Fruit fly (Drosophila melanogaster) whole organism, embryonic: ENCODE data around the gene FucTC.

ENCODE experiments used
- CG10267 ChIP-seq: fragments of 200-800 bp; sonication (Bioruptor generic); optimal IDR thresholded peaks from 2 replicates; lab custom pipeline; 2018; ENCODE audit warnings: missing biosample characterization, mild to moderate bottlenecking, missing genetic modification characterization, moderate library complexity
- Dp ChIP-seq: fragments of 200-800 bp; sonication (Bioruptor generic); optimal IDR thresholded peaks from 2 replicates; lab custom pipeline; 2018; ENCODE audit warnings: missing biosample characterization, mild to moderate bottlenecking, missing genetic modification characterization, moderate library complexity
- E2f1 ChIP-seq: fragments of 200-800 bp; sonication (Bioruptor generic); IDR thresholded peaks from 2 replicates; pipeline ENCODE4 v1.3.6; 2022; ENCODE audit warnings: missing biosample characterization, missing genetic modification characterization
- Hr51 ChIP-seq, 2 experiments: fragments of 200-800 bp; sonication (Bioruptor generic); optimal IDR thresholded peaks; 2 replicates in 1 of 2; 3 replicates in 1 of 2; lab custom pipeline; 2016 to 2018; ENCODE audit warnings: missing biosample characterization in 2 of 2, missing genetic modification characterization in 2 of 2, mild to moderate bottlenecking in 1 of 2, moderate library complexity in 1 of 2
- Spps ChIP-seq: fragments of 200-800 bp; sonication (Bioruptor generic); optimal IDR thresholded peaks from 2 replicates; lab custom pipeline; 2018; ENCODE audit warnings: missing biosample characterization, mild to moderate bottlenecking, missing genetic modification characterization
- crp ChIP-seq, 2 experiments: fragments of 200-800 bp; sonication (Bioruptor generic); optimal IDR thresholded peaks; 2 replicates in 1 of 2; 3 replicates in 1 of 2; lab custom pipeline; 2017; ENCODE audit warnings: missing biosample characterization in 2 of 2, missing genetic modification characterization in 2 of 2, mild to moderate bottlenecking in 1 of 2, moderate library complexity in 1 of 2
- dmrt11E ChIP-seq: fragments of 200-800 bp; sonication (Bioruptor generic); optimal IDR thresholded peaks from 3 replicates; lab custom pipeline; 2018; ENCODE audit warnings: missing biosample characterization, mild to moderate bottlenecking, missing genetic modification characterization, moderate library complexity
- vnd ChIP-seq: fragments of 200-800 bp; sonication (Bioruptor generic); IDR thresholded peaks from 3 replicates; pipeline ENCODE4 v1.3.6; 2022; ENCODE audit warnings: missing biosample characterization, missing genetic modification characterization; ENCODE audit not compliant: partially characterized antibody

DNA sequence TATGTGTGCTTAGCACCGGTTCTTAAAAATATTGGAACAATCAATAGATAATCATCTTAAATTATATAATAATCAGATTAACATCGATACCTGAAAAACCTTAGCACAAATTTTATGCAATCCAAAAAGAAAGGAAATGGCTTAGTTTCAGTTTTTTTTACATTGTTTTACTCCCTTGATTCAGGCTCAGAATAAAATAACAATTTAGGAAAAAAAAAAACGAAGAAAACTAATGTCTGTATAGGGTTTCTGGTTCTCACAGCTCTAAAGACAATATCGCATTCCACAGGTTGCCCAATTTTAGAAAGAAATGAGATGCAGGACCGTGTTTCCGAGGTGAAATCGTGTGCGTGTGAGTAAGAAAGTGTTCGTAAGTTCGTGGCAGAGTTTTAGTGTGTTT, 11.5 kb upstream of the FucTC start, which contains the start of gene zyd:
- TF ChIP-seq Dp: no peak
- no peak for TF ChIP-seq Spps (tag; lab: Kevin White, UChicago)
- TF ChIP-seq E2f1 (GFP tag; lab: Robert Waterston, UW): no peak
- no peak for TF ChIP-seq Hr51 (GFP tag; optimal IDR thresholded peaks at IDR 0.05; lab: Kevin White, UChicago)
- no peak for TF ChIP-seq CG10267
- no peak for TF ChIP-seq vnd (GFP tag; lab: Robert Waterston, UW)
- TF ChIP-seq dmrt11E (tag; lab: Kevin White, UChicago): no peak
- TF ChIP-seq crp (GFP tag; optimal IDR thresholded peaks at IDR 0.05; lab: Kevin White, UChicago): no peak
